Fruit fly (Drosophila melanogaster): ENCODE data around the gene Alg1.

The Alg1 gene

DNA sequence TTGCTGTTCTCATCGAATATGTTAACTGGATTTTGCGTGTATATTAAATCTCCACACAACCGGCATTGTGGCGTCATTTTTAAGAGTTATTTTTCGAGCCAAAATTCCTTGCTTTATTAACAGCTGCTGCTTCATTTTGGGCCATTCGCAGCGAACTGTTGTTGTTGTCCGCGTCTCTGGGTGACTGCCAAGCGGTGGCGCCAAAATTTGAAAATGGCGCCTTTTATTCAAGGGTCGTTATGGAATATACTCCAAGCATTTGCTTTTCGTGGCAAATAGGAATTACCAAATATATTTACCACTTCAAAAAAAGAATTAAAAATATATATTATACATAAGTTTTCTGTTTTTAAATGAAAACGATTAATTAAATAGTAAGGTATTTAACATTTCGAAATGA, 5.8 kb downstream of the Alg1 start, which contains the start of gene Nnk (continued):
- TF ChIP-seq Nf-YA (GFP tag; IDR thresholded peaks at IDR 0.05) (no peak), Lhr (GFP tag; optimal IDR thresholded peaks at IDR 0.05) (peak; percentile 12), mld (GFP tag; IDR thresholded peaks at IDR 0.05; ENCODE audit: partially characterized antibody) (no peak)

DNA sequence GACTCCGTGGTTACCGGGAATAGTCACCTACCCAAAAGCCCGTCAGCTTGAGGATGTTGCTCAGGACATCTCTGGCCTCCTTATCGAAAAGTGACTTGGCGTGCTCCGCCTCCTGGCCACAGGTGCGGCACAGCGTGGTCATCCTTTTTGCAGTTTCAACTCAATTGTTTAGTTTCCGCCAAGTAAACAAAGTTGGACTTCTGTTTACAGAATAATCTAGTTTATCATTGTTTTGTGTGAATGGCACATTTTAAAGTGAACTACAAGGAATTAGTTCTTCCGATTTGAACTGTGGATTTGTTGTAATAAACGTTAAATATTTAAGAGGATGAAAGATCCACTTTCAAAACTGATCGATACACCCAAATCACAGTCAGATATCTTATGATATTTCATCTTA, 7.9 kb downstream of the Alg1 start, which contains the start of gene CG17806:
Gene CG17806, minus strand, starts transcription at position 236 of the 400 bp plus-strand sequence.
- TF ChIP-seq Atf-2 (GFP tag; optimal IDR thresholded peaks at IDR 0.05) = no peak
- TF ChIP-seq CoRest (tag; optimal IDR thresholded peaks at IDR 0.05) = peak; percentile 14
- TF ChIP-seq CG11504 (tag; optimal IDR thresholded peaks at IDR 0.05) = no peak
- peak; percentile 34; the same call in 1 of the 2 replicates for TF ChIP-seq Xrp1 (GFP tag; IDR thresholded peaks at IDR 0.05)
- no peak for TF ChIP-seq CG3065 (GFP tag; optimal IDR thresholded peaks at IDR 0.05)
- peak; percentile 48 for TF ChIP-seq E2f2 (GFP tag; IDR thresholded peaks at IDR 0.05)
- TF ChIP-seq trem (tag; optimal IDR thresholded peaks at IDR 0.05) = peak; percentile 9
- TF ChIP-seq yki (optimal IDR thresholded peaks at IDR 0.05) = no peak
- peak; percentile 29 for TF ChIP-seq gem (tag; optimal IDR thresholded peaks at IDR 0.05)
- TF ChIP-seq CG30431 (GFP tag; optimal IDR thresholded peaks at IDR 0.05) = no peak
- TF ChIP-seq CG17385 (GFP tag; optimal IDR thresholded peaks at IDR 0.05) = peak; percentile 15
- no peak for TF ChIP-seq psq (GFP tag; optimal IDR thresholded peaks at IDR 0.05)
- peak; percentile 11 for TF ChIP-seq grau (tag; optimal IDR thresholded peaks at IDR 0.05)
- TF ChIP-seq CG13424 (tag; optimal IDR thresholded peaks at IDR 0.05) = peak; percentile 27
- TF ChIP-seq CG10147 (GFP tag; optimal IDR thresholded peaks at IDR 0.05) = peak; percentile 7
- peak; percentile 2 for TF ChIP-seq CG10267 (tag; optimal IDR thresholded peaks at IDR 0.05)
- TF ChIP-seq Dp (GFP tag; optimal IDR thresholded peaks at IDR 0.05) = peak; percentile 43
- TF ChIP-seq CG10543 (GFP tag; optimal IDR thresholded peaks at IDR 0.05) = peak; percentile 7
- peak; percentile 10 for TF ChIP-seq Meics (GFP tag; optimal IDR thresholded peaks at IDR 0.05)
- peak; percentile 12 for TF ChIP-seq sug (tag; optimal IDR thresholded peaks at IDR 0.05)
- peak; percentile 16 for TF ChIP-seq pzg (GFP tag; optimal IDR thresholded peaks at IDR 0.05)
- no peak for TF ChIP-seq scrt (GFP tag; optimal IDR thresholded peaks at IDR 0.05)
- peak; percentile 25 for TF ChIP-seq HmgZ (tag; optimal IDR thresholded peaks at IDR 0.05)
- no peak for TF ChIP-seq CG8944 (GFP tag; optimal IDR thresholded peaks at IDR 0.05)
- TF ChIP-seq Lhr (GFP tag; optimal IDR thresholded peaks at IDR 0.05) = peak; percentile 9
- peak; percentile 14 for TF ChIP-seq MESR4 (GFP tag; optimal IDR thresholded peaks at IDR 0.05)
- TF ChIP-seq CG15514 (GFP tag; optimal IDR thresholded peaks at IDR 0.05) = peak; percentile 24
- TF ChIP-seq CG15696 (tag; optimal IDR thresholded peaks at IDR 0.05) = peak; percentile 1
- no peak for TF ChIP-seq CG18262 (tag; optimal IDR thresholded peaks at IDR 0.05)
- TF ChIP-seq CTCF (GFP tag; optimal IDR thresholded peaks at IDR 0.05) = no peak
- peak; percentile 5 for TF ChIP-seq CG13296 (GFP tag; optimal IDR thresholded peaks at IDR 0.05)
- peak in 1 of 2 experiments; percentile 29 for TF ChIP-seq crp (GFP tag; optimal IDR thresholded peaks at IDR 0.05)
- TF ChIP-seq CG11696 (GFP tag; IDR thresholded peaks at IDR 0.05) = no peak
- TF ChIP-seq CG6765 (GFP tag; optimal IDR thresholded peaks at IDR 0.05) = no peak
- peak; percentile 14 for TF ChIP-seq mirr (GFP tag; optimal IDR thresholded peaks at IDR 0.05)
- TF ChIP-seq ci (GFP tag; IDR thresholded peaks at IDR 0.05) = no peak
- peak; percentile 62 for TF ChIP-seq row (GFP tag; IDR thresholded peaks at IDR 0.05)
- TF ChIP-seq sima (GFP tag; optimal IDR thresholded peaks at IDR 0.05) = no peak
- peak; percentile 64 for TF ChIP-seq MBD-R2 (GFP tag; IDR thresholded peaks at IDR 0.05)
- peak; percentile 1 for TF ChIP-seq CG33557 (GFP tag; optimal IDR thresholded peaks at IDR 0.05)
- no peak for TF ChIP-seq Rfx (GFP tag; IDR thresholded peaks at IDR 0.05)
